Fruit fly (Drosophila melanogaster) whole organism, larva: ENCODE data around the gene Rab35.

Source experiments
- noc ChIP-seq: fragments of 200-800 bp; sonication (Bioruptor generic); optimal IDR thresholded peaks from 3 replicates; lab custom pipeline; 2019; ENCODE audit warnings: missing biosample characterization, mild to moderate bottlenecking, missing genetic modification characterization, moderate library complexity

The Rab35 gene

DNA sequence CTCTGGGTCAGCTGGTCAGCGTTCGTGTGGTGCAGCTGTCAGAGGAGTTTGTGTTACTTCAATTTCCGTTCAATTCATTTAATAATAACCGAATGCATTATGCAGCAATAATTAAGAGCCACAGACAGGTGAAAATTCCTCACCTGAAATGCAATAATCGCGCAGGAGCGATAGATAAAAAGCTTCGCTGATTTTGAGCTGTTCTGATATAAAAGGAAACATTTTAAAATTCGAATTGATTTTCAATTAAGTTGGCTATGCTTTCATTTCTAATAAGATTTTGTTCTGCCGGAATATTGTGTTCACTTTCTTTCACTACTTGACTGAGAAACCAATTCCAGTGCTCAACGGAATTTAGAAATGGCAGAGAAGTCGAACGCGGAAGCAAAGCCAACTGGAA lies 20.2 kb downstream of the Rab35 start, which contains the start of gene CG42583:
Gene CG42583 (plus strand): TSS at position 301 of the 400 bp plus-strand sequence.
- no peak for TF ChIP-seq noc (tag; lab: Kevin White, UChicago)

DNA sequence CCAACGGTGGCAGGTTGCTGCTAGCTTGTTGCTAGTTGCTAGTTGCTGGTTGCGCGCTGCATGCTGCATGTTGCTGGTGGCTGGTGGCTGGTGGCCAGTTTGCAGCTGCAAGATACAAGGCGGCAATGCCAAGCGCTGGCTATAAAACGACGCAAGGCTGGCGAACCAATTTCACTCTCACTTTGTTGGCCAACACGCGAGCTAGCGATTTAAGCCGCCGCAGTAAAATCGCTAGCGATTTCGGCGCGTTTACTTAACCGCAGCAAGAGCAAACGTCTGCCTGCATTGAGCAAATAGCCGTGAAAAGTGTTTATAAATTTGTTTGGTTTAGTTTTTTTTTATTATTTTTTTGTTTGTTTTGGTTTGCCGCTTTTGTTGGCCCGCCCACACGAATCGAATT lies 26.2 kb downstream of the Rab35 start, which contains the start of gene CG15322:
Gene CG15322 (plus strand): TSS at position 148 of the 400 bp plus-strand sequence.
- no peak for TF ChIP-seq noc (tag; lab: Kevin White, UChicago)

DNA sequence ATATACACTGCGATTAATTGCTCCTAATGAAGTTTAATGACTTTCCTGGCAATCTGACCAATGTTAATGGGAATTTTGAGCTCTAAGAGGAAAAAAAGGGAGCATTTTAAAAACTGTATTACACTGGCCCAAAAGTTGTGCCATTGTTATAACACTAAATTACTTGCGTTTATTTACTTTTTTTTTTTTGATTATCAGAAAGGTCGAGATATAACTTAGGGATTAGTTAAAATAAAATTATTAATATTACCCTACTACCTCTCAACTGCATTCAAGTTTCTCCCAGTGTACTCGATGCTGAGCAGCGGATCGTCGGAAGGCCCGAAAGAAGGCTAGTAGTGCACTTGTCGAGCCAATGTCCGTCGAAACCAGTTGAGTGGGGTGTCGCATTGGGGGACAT lies 29.2 kb downstream of the Rab35 start:
- TF ChIP-seq noc (tag; lab: Kevin White, UChicago) = no peak

DNA sequence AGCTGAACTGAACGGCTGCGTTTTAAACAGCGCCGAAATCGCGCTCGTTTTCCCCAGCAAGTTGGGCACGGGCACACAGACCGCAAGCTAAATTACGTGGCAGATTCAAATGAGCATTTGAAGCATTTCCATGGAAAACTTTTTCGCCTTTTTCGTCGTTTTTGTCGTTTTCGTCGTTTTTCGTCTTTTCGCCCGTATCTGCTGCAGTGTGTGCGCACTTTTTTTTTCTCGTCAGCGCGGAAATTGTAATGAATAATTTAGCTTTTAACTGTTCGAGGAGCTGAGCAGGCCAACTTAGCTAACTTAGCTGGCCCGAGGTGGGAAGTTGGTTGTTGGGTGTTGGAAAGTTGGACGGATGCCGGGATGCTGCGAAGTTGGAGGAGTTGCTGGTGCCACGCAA lies 30.1 kb downstream of the Rab35 start:
- no peak for TF ChIP-seq noc (tag; lab: Kevin White, UChicago)

- TF ChIP-seq noc (tag; lab: Kevin White, UChicago) = no peak
Observed at dm6 chrX:20122153-20122552, 37.5 kb downstream of the Rab35 start, which contains the start of gene CG34331. Gene CG34331 (plus strand): TSS chrX:20122453.

DNA sequence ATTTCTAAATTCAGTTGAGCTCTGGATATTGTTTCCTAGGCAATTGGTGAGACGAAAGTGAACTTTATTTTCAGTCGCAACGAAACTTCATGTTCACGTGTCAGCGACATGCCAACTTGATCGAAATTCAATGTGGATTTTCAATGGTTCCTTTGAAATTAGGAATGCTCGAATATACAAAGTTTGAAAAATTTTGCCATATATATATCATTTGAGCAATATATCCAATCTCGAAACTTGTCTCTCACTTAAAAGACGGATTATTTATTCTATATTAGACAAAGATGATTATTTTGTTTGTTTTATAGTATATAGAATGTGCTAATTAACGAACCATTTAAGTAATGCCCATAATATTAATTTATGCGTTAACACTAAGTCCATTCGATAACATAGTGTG lies 49.2 kb downstream of the Rab35 start, which contains the start of gene karr:
Gene karr (minus strand): TSS at position 101 of the 400 bp plus-strand sequence.
- TF ChIP-seq noc (tag; lab: Kevin White, UChicago) = no peak
